Fruit fly (Drosophila melanogaster): Measurements from ENCODE around the gene CG11037.
A peak's percentile ranks its signal among the peaks of the same experiment; 100 is the strongest.

The CG11037 gene

dm6 chr3L:20921859-20922258, 39.3 kb downstream of the CG11037 start (continued):
- TF ChIP-seq CG10209 (GFP tag; optimal IDR thresholded peaks at IDR 0.05): no peak
- peak; percentile 90 for TF ChIP-seq grau (tag; optimal IDR thresholded peaks at IDR 0.05)
- no peak for TF ChIP-seq vnd (GFP tag; IDR thresholded peaks at IDR 0.05; ENCODE audit: partially characterized antibody)
- peak; percentile 43 for TF ChIP-seq CG18262 (tag; optimal IDR thresholded peaks at IDR 0.05)
- peak; percentile 14 for TF ChIP-seq Hsf (GFP tag; optimal IDR thresholded peaks at IDR 0.05)
- peak; percentile 1 for TF ChIP-seq nmo (GFP tag; optimal IDR thresholded peaks at IDR 0.05)
- TF ChIP-seq mam (GFP tag; optimal IDR thresholded peaks at IDR 0.05): peak; percentile 16
- no peak for TF ChIP-seq otp (GFP tag; IDR thresholded peaks at IDR 0.05)
- TF ChIP-seq CG2120 (GFP tag; optimal IDR thresholded peaks at IDR 0.05): peak; percentile 49
- TF ChIP-seq Ssrp (tag; optimal IDR thresholded peaks at IDR 0.05): peak; percentile 27
- TF ChIP-seq CG14441 (GFP tag; IDR thresholded peaks at IDR 0.05): no peak
- peak; percentile 16 for TF ChIP-seq Xbp1 (GFP tag; optimal IDR thresholded peaks at IDR 0.05)
- no peak for TF ChIP-seq tgo (GFP tag; IDR thresholded peaks at IDR 0.05)
- no peak for TF ChIP-seq so (GFP tag; IDR thresholded peaks at IDR 0.05)
- peak; percentile 41 for TF ChIP-seq phol (tag; optimal IDR thresholded peaks at IDR 0.05)
- peak; percentile 39 for TF ChIP-seq CoRest (tag; optimal IDR thresholded peaks at IDR 0.05)
- peak; percentile 3 for TF ChIP-seq unpg (GFP tag; optimal IDR thresholded peaks at IDR 0.05)
- no peak for TF ChIP-seq CG9437 (GFP tag; optimal IDR thresholded peaks at IDR 0.05)
- peak in 1 of 2 experiments; percentile 2 for TF ChIP-seq chif (GFP tag; optimal IDR thresholded peaks at IDR 0.05)
- peak; percentile 54 for TF ChIP-seq CG2678 (tag; optimal IDR thresholded peaks at IDR 0.05)
- TF ChIP-seq CG3995 (GFP tag; optimal IDR thresholded peaks at IDR 0.05): no peak
- no peak for TF ChIP-seq jumu (GFP tag; optimal IDR thresholded peaks at IDR 0.05)
- TF ChIP-seq hb (GFP tag; IDR thresholded peaks at IDR 0.05; ENCODE audit: partially characterized antibody): no peak
- peak; percentile 25 for TF ChIP-seq dmrt11E (tag; optimal IDR thresholded peaks at IDR 0.05)
- TF ChIP-seq slbo (GFP tag; IDR thresholded peaks at IDR 0.05): peak; percentile 32
- peak; percentile 52; the same call in 2 of the 3 replicates for TF ChIP-seq CG17361 (GFP tag; IDR thresholded peaks at IDR 0.05)
- TF ChIP-seq fd96Cb (tag; optimal IDR thresholded peaks at IDR 0.05): peak; percentile 25
- TF ChIP-seq eve (GFP tag; optimal IDR thresholded peaks at IDR 0.05): peak in 1 of 2 experiments; percentile 48
- peak; percentile 51 for TF ChIP-seq CG17829 (tag; optimal IDR thresholded peaks at IDR 0.05)
- TF ChIP-seq NfI (GFP tag; optimal IDR thresholded peaks at IDR 0.05): peak; percentile 19
- peak; percentile 54 for TF ChIP-seq gem (tag; optimal IDR thresholded peaks at IDR 0.05)
- TF ChIP-seq row (GFP tag; IDR thresholded peaks at IDR 0.05): peak; percentile 36; the same call in 1 of the 3 replicates

- TF ChIP-seq peb (GFP tag; IDR thresholded peaks at IDR 0.05) (no peak), twi (tag; optimal IDR thresholded peaks at IDR 0.05) (peak; percentile 59), Med (GFP tag) (peak; percentile 49), CG3065 (GFP tag; optimal IDR thresholded peaks at IDR 0.05) (no peak), fd3F (GFP tag; optimal IDR thresholded peaks at IDR 0.05) (no peak), CG15269 (tag; optimal IDR thresholded peaks at IDR 0.05) (peak; percentile 34), sd (tag; optimal IDR thresholded peaks at IDR 0.05) (peak; percentile 61), Abd-B (GFP tag; optimal IDR thresholded peaks at IDR 0.05) (peak; percentile 45), CrebB (tag; optimal IDR thresholded peaks at IDR 0.05) (no peak), CG7357 (GFP tag; IDR thresholded peaks at IDR 0.05) (no peak), CG12104 (GFP tag; optimal IDR thresholded peaks at IDR 0.05) (no peak)
These were observed 40.7 kb downstream of the CG11037 start for dm6 chr3L:20920495-20920894.
